Worm (Caenorhabditis elegans): ENCODE measurements around the gene F01D5.3.

- TF ChIP-seq sem-2 (GFP tag; optimal IDR thresholded peaks at IDR 0.05): no peak
- no peak for TF ChIP-seq unc-62 (GFP tag; optimal IDR thresholded peaks at IDR 0.05)
- TF ChIP-seq tbx-8 (GFP tag; optimal IDR thresholded peaks at IDR 0.05): no peak
- TF ChIP-seq mep-1 (tag; optimal IDR thresholded peaks at IDR 0.05): no peak
- no peak for TF ChIP-seq lsy-2 (tag; optimal IDR thresholded peaks at IDR 0.05)
- no peak for TF ChIP-seq elt-1 (tag; optimal IDR thresholded peaks at IDR 0.05; ENCODE audit: borderline replicate concordance, insufficient read depth)
- TF ChIP-seq unc-39 (tag; optimal IDR thresholded peaks at IDR 0.05): no peak
- no peak for TF ChIP-seq ztf-11 (tag; optimal IDR thresholded peaks at IDR 0.05)
- TF ChIP-seq lin-32 (GFP tag; optimal IDR thresholded peaks at IDR 0.05): no peak
- TF ChIP-seq nhr-12 (tag; optimal IDR thresholded peaks at IDR 0.05): no peak
- TF ChIP-seq mls-2 (tag; optimal IDR thresholded peaks at IDR 0.05): no peak
- no peak for TF ChIP-seq pha-4 (tag; optimal IDR thresholded peaks at IDR 0.05)
- no peak for TF ChIP-seq lin-13 (tag; optimal IDR thresholded peaks at IDR 0.05)
Measured at ce11 chrII:14038331-14038730, 38.4 kb upstream of the F01D5.3 start.
